Fruit fly (Drosophila melanogaster) whole organism, embryonic: ENCODE measurements around the gene CG33703.
A peak's percentile ranks its signal among the peaks of the same experiment; 100 is the strongest.

Experiments
- Antp ChIP-seq: fragments of 200-800 bp; sonication (Bioruptor generic); optimal IDR thresholded peaks from 3 replicates; lab custom pipeline; 2016; ENCODE audit warnings: missing biosample characterization, missing genetic modification characterization
- Atf-2 ChIP-seq: fragments of 200-800 bp; sonication (Bioruptor generic); optimal IDR thresholded peaks from 2 replicates; lab custom pipeline; 2016; ENCODE audit warnings: missing biosample characterization, missing genetic modification characterization
- BEAF-32 ChIP-seq: fragments of 200-800 bp; sonication (Bioruptor generic); optimal IDR thresholded peaks from 3 replicates; lab custom pipeline; 2017; ENCODE audit warnings: missing biosample characterization, missing genetic modification characterization, mild to moderate bottlenecking, moderate library complexity, missing genetic modification reagents
- CG1024 ChIP-seq: fragments of 200-800 bp; sonication (Bioruptor generic); IDR thresholded peaks from 2 replicates; pipeline ENCODE4 v1.3.6; 2022; ENCODE audit warnings: missing biosample characterization, missing genetic modification characterization
- CG10959 ChIP-seq: fragments of 200-800 bp; sonication (Bioruptor generic); IDR thresholded peaks from 2 replicates; pipeline ENCODE4 v1.3.6; 2022; ENCODE audit warnings: missing biosample characterization, missing genetic modification characterization
- CG12219 ChIP-seq: fragments of 200-800 bp; sonication (Bioruptor generic); optimal IDR thresholded peaks from 3 replicates; lab custom pipeline; 2018; ENCODE audit warnings: missing biosample characterization, mild to moderate bottlenecking, missing genetic modification characterization
- CG1233 ChIP-seq: fragments of 200-800 bp; sonication (Bioruptor generic); optimal IDR thresholded peaks from 4 replicates; lab custom pipeline; 2018; ENCODE audit warnings: missing biosample characterization, mild to moderate bottlenecking, missing genetic modification characterization
- CG13123 ChIP-seq: fragments of 200-800 bp; sonication (Bioruptor generic); optimal IDR thresholded peaks from 2 replicates; lab custom pipeline; 2016; ENCODE audit warnings: missing biosample characterization, missing genetic modification characterization
- CG13424 ChIP-seq: fragments of 200-800 bp; sonication (Bioruptor generic); optimal IDR thresholded peaks from 2 replicates; lab custom pipeline; 2019; ENCODE audit warnings: missing biosample characterization, mild to moderate bottlenecking, missing genetic modification characterization, moderate library complexity
- CG14441 ChIP-seq: fragments of 200-800 bp; sonication (Bioruptor generic); IDR thresholded peaks from 2 replicates; pipeline ENCODE4 v1.3.6; 2022; ENCODE audit warnings: missing biosample characterization, missing genetic modification characterization
- CG16779 ChIP-seq: fragments of 200-800 bp; sonication (Bioruptor generic); IDR thresholded peaks from 2 replicates; pipeline ENCODE4 v1.3.6; 2022; ENCODE audit warnings: missing biosample characterization, missing genetic modification characterization
- CG16815 ChIP-seq: fragments of 200-800 bp; sonication (Bioruptor generic); optimal IDR thresholded peaks from 3 replicates; lab custom pipeline; 2017; ENCODE audit warnings: missing biosample characterization, mild to moderate bottlenecking, missing genetic modification characterization
- CG17829 ChIP-seq: fragments of 200-800 bp; optimal IDR thresholded peaks from 2 replicates; lab custom pipeline; 2019; ENCODE audit warnings: missing biosample characterization, mild to moderate bottlenecking, missing genetic modification characterization, moderate library complexity
- CG17912 ChIP-seq: fragments of 200-800 bp; sonication (Bioruptor generic); optimal IDR thresholded peaks from 2 replicates; lab custom pipeline; 2018; ENCODE audit warnings: missing biosample characterization, mild to moderate bottlenecking, missing genetic modification characterization
- CG1792 ChIP-seq: fragments of 200-800 bp; sonication (Bioruptor generic); optimal IDR thresholded peaks from 2 replicates; lab custom pipeline; 2016; ENCODE audit warnings: missing biosample characterization, missing genetic modification characterization
- CG30020 ChIP-seq: fragments of 200-800 bp; optimal IDR thresholded peaks from 2 replicates; lab custom pipeline; 2019; ENCODE audit warnings: missing biosample characterization, mild to moderate bottlenecking, missing genetic modification characterization, moderate library complexity
- CG30403 ChIP-seq: fragments of 200-800 bp; sonication (Bioruptor generic); optimal IDR thresholded peaks from 3 replicates; lab custom pipeline; 2016; ENCODE audit warnings: missing biosample characterization, missing genetic modification characterization
- CG30431 ChIP-seq: fragments of 200-800 bp; sonication (Bioruptor generic); optimal IDR thresholded peaks from 2 replicates; lab custom pipeline; 2017; ENCODE audit warnings: missing biosample characterization, missing genetic modification characterization
- CG31441 ChIP-seq: fragments of 200-800 bp; sonication (Bioruptor generic); IDR thresholded peaks from 2 replicates; pipeline ENCODE4 v1.3.6; 2022; ENCODE audit warnings: missing biosample characterization, missing genetic modification characterization
- CG3995 ChIP-seq: fragments of 200-800 bp; sonication (Bioruptor generic); optimal IDR thresholded peaks from 3 replicates; lab custom pipeline; 2016; ENCODE audit warnings: missing biosample characterization, missing genetic modification characterization
- CG7271 ChIP-seq: fragments of 200-800 bp; sonication (Bioruptor generic); optimal IDR thresholded peaks from 2 replicates; lab custom pipeline; 2018; ENCODE audit warnings: missing biosample characterization, mild to moderate bottlenecking, missing genetic modification characterization, moderate library complexity
- CG8290 ChIP-seq, 3 experiments: fragments of 200-800 bp; sonication (Bioruptor generic); optimal IDR thresholded peaks; 2 replicates each; lab custom pipeline; 2016 to 2019; ENCODE audit warnings: missing biosample characterization in 3 of 3, missing genetic modification characterization in 3 of 3, mild to moderate bottlenecking in 2 of 3, moderate library complexity in 1 of 3
- Dll ChIP-seq: fragments of 200-800 bp; sonication (Bioruptor generic); IDR thresholded peaks from 4 replicates; pipeline ENCODE4 v1.3.6; 2022; ENCODE audit warnings: missing biosample characterization, missing genetic modification characterization; ENCODE audit not compliant: partially characterized antibody
- E2f2 ChIP-seq: fragments of 200-800 bp; sonication (Bioruptor generic); IDR thresholded peaks from 2 replicates; pipeline ENCODE4 v1.3.6; 2022; ENCODE audit warnings: missing biosample characterization, missing genetic modification characterization
- Elba2 ChIP-seq: fragments of 200-800 bp; sonication (Bioruptor generic); optimal IDR thresholded peaks from 3 replicates; lab custom pipeline; 2016; ENCODE audit warnings: missing biosample characterization, missing genetic modification characterization
- Hand ChIP-seq: fragments of 200-800 bp; sonication (Bioruptor generic); optimal IDR thresholded peaks from 2 replicates; lab custom pipeline; 2017; ENCODE audit warnings: mild to moderate bottlenecking, missing biosample characterization, missing genetic modification reagents, missing genetic modification characterization
- Hr78 ChIP-seq, 2 experiments: fragments of 200-800 bp in 1 of 2; fragments of >200 bp in 1 of 2; sonication (Bioruptor generic) in 1 of 2; optimal IDR thresholded peaks; 2 replicates each; lab custom pipeline; 2017 to 2019; ENCODE audit warnings: missing biosample characterization in 2 of 2, missing genetic modification characterization in 2 of 2, mild to moderate bottlenecking in 1 of 2, moderate library complexity in 1 of 2
- Kr ChIP-seq: fragments of 200-800 bp; sonication (Bioruptor generic); optimal IDR thresholded peaks from 2 replicates; lab custom pipeline; 2017; ENCODE audit warnings: missing biosample characterization, mild to moderate bottlenecking, missing genetic modification characterization
- MBD-R2 ChIP-seq: fragments of 200-800 bp; sonication (Bioruptor generic); IDR thresholded peaks from 2 replicates; pipeline ENCODE4 v1.3.6; 2022; ENCODE audit warnings: missing biosample characterization, missing genetic modification characterization
- Meics ChIP-seq: fragments of 200-800 bp; sonication (Bioruptor generic); optimal IDR thresholded peaks from 2 replicates; lab custom pipeline; 2017; ENCODE audit warnings: missing biosample characterization, mild to moderate bottlenecking, missing genetic modification characterization
- Mrtf ChIP-seq: fragments of 200-800 bp; sonication (Bioruptor generic); IDR thresholded peaks from 3 replicates; pipeline ENCODE4 v1.3.6; 2022; ENCODE audit warnings: missing biosample characterization, missing genetic modification characterization
- Rx ChIP-seq: fragments of 200-800 bp; sonication (Bioruptor generic); IDR thresholded peaks from 2 replicates; pipeline ENCODE4 v1.3.6; 2022; ENCODE audit warnings: missing biosample characterization, missing genetic modification characterization
- Sin3A ChIP-seq: fragments of >200 bp; optimal IDR thresholded peaks from 2 replicates; lab custom pipeline; 2018
- Six4 ChIP-seq: fragments of 200-800 bp; sonication (Bioruptor generic); optimal IDR thresholded peaks from 2 replicates; lab custom pipeline; 2016; ENCODE audit warnings: missing biosample characterization, missing genetic modification characterization
- Xrp1 ChIP-seq: fragments of 200-800 bp; sonication (Bioruptor generic); IDR thresholded peaks from 2 replicates; pipeline ENCODE4 v1.3.6; 2022; ENCODE audit warnings: missing biosample characterization, missing genetic modification characterization
- br ChIP-seq: fragments of >200 bp; optimal IDR thresholded peaks from 2 replicates; lab custom pipeline; 2017
- cato ChIP-seq: fragments of 200-800 bp; sonication (Bioruptor generic); optimal IDR thresholded peaks from 2 replicates; lab custom pipeline; 2016; ENCODE audit warnings: missing biosample characterization, missing genetic modification characterization, borderline replicate concordance
- ewg ChIP-seq: fragments of 200-800 bp; sonication (Bioruptor generic); optimal IDR thresholded peaks from 3 replicates; lab custom pipeline; 2017; ENCODE audit warnings: mild to moderate bottlenecking, missing biosample characterization, missing genetic modification reagents, missing genetic modification characterization
- fru ChIP-seq: fragments of >200 bp; optimal IDR thresholded peaks from 2 replicates; lab custom pipeline; 2017
- her ChIP-seq: fragments of 200-800 bp; sonication (Bioruptor generic); optimal IDR thresholded peaks from 2 replicates; lab custom pipeline; 2016; ENCODE audit warnings: missing biosample characterization, missing genetic modification characterization
- ind ChIP-seq: fragments of 200-800 bp; sonication (Bioruptor generic); optimal IDR thresholded peaks from 3 replicates; lab custom pipeline; 2016; ENCODE audit warnings: missing biosample characterization, missing genetic modification characterization
- kni ChIP-seq: fragments of 200-800 bp; sonication (Bioruptor generic); optimal IDR thresholded peaks from 3 replicates; lab custom pipeline; 2017; ENCODE audit warnings: mild to moderate bottlenecking, missing biosample characterization, missing genetic modification reagents, missing genetic modification characterization
- lab ChIP-seq: fragments of 200-800 bp; sonication (Bioruptor generic); optimal IDR thresholded peaks from 3 replicates; lab custom pipeline; 2017; ENCODE audit warnings: missing biosample characterization, missing genetic modification characterization, mild to moderate bottlenecking, moderate library complexity, missing genetic modification reagents
- nau ChIP-seq: fragments of 200-800 bp; sonication (Bioruptor generic); optimal IDR thresholded peaks from 3 replicates; lab custom pipeline; 2017; ENCODE audit warnings: missing biosample characterization, mild to moderate bottlenecking, missing genetic modification characterization, missing genetic modification reagents
- p53 ChIP-seq: fragments of 200-800 bp; sonication (Bioruptor generic); optimal IDR thresholded peaks from 2 replicates; lab custom pipeline; 2016; ENCODE audit warnings: missing biosample characterization, missing genetic modification characterization
- sd ChIP-seq: fragments of 200-800 bp; sonication (Bioruptor generic); optimal IDR thresholded peaks from 3 replicates; lab custom pipeline; 2018; ENCODE audit warnings: missing biosample characterization, mild to moderate bottlenecking, missing genetic modification characterization, moderate library complexity
- slbo ChIP-seq: fragments of 200-800 bp; sonication (Bioruptor generic); IDR thresholded peaks from 2 replicates; pipeline ENCODE4 v1.3.6; 2022; ENCODE audit warnings: missing biosample characterization, missing genetic modification characterization
- trem ChIP-seq: fragments of 200-800 bp; optimal IDR thresholded peaks from 3 replicates; lab custom pipeline; 2019; ENCODE audit warnings: missing biosample characterization, mild to moderate bottlenecking, missing genetic modification characterization, moderate library complexity
- vvl ChIP-seq: fragments of 200-800 bp; sonication (Bioruptor generic); IDR thresholded peaks from 2 replicates; pipeline ENCODE4 v1.3.6; 2022; ENCODE audit warnings: missing biosample characterization, missing genetic modification characterization
- z ChIP-seq: fragments of 200-800 bp; sonication (Bioruptor generic); IDR thresholded peaks from 3 replicates; pipeline ENCODE4 v1.3.6; 2022; ENCODE audit warnings: missing biosample characterization, missing genetic modification characterization
- zen ChIP-seq: fragments of 200-800 bp; sonication (Bioruptor generic); optimal IDR thresholded peaks from 3 replicates; lab custom pipeline; 2018; ENCODE audit warnings: missing biosample characterization, mild to moderate bottlenecking, missing genetic modification characterization, moderate library complexity
- zfh1 ChIP-seq: fragments of 200-800 bp; sonication (Bioruptor generic); IDR thresholded peaks from 3 replicates; pipeline ENCODE4 v1.3.6; 2022; ENCODE audit warnings: missing biosample characterization, missing genetic modification characterization

Gene CG33703

dm6 chr3L:9476829-9477228, 35.6 kb downstream of the CG33703 start, which contains the start of the genes Uch-L5 and Jarid2 (continued):
- TF ChIP-seq kni (GFP tag; lab: Kevin White, UChicago) (peak; percentile 14), CG1792 (GFP tag; lab: Kevin White, UChicago) (no peak), Mrtf (GFP tag; lab: Robert Waterston, UW) (no peak), Sin3A (lab: Kevin White, UChicago) (peak; percentile 79), CG16779 (no peak), Hand (no peak), CG8290 (GFP tag; optimal IDR thresholded peaks at IDR 0.05; lab: Kevin White, UChicago) (no peak), CG8290 (tag; optimal IDR thresholded peaks at IDR 0.05; lab: Kevin White, UChicago) (no peak), MBD-R2 (peak; percentile 95), CG14441 (0 out of 2 replicates have a peak, but pooled peaks have one; percentile 12), CG31441 (GFP tag; lab: Robert Waterston, UW) (no peak), CG1024 (GFP tag; lab: Robert Waterston, UW) (no peak), CG7271 (tag; lab: Kevin White, UChicago) (peak; percentile 48), zen (tag; lab: Kevin White, UChicago) (peak; percentile 38), fru (lab: Kevin White, UChicago) (no peak), CG16815 (no peak), CG12219 (GFP tag; lab: Kevin White, UChicago) (no peak), nau (GFP tag; lab: Kevin White, UChicago) (no peak), BEAF-32 (GFP tag; lab: Kevin White, UChicago) (peak; percentile 50), CG3995 (GFP tag; lab: Kevin White, UChicago) (peak; percentile 45), br (no peak), lab (peak; percentile 65), ind (peak; percentile 63), CG30403 (GFP tag; lab: Kevin White, UChicago) (peak; percentile 51), CG13424 (tag; lab: Kevin White, UChicago) (peak; percentile 36), E2f2 (GFP tag; lab: Robert Waterston, UW) (peak; percentile 60), Elba2 (GFP tag; lab: Kevin White, UChicago) (peak; percentile 11), Antp (peak; percentile 78), Hr78 (GFP tag; optimal IDR thresholded peaks at IDR 0.05; lab: Kevin White, UChicago) (no peak), CG1233 (GFP tag; lab: Kevin White, UChicago) (peak; percentile 23), Meics (GFP tag; lab: Kevin White, UChicago) (peak; percentile 57), z (GFP tag; lab: Robert Waterston, UW) (no peak), Dll (GFP tag; lab: Robert Waterston, UW) (0 out of 4 replicates have a peak, but pooled peaks have one; percentile 24), CG13123 (GFP tag; lab: Kevin White, UChicago) (peak; percentile 41), CG30431 (GFP tag; lab: Kevin White, UChicago) (no peak), Rx (GFP tag; lab: Robert Waterston, UW) (peak; percentile 43; the same call in 1 of the 2 replicates), CG10959 (no peak), CG17912 (GFP tag; lab: Kevin White, UChicago) (peak; percentile 46), trem (tag; lab: Kevin White, UChicago) (peak; percentile 82), CG30020 (tag; lab: Kevin White, UChicago) (peak; percentile 43), cato (GFP tag; lab: Kevin White, UChicago) (no peak), vvl (GFP tag; lab: Robert Waterston, UW) (peak; percentile 55), Kr (GFP tag; lab: Kevin White, UChicago) (no peak), Six4 (GFP tag; lab: Kevin White, UChicago) (no peak), her (GFP tag; lab: Kevin White, UChicago) (peak; percentile 79), Atf-2 (GFP tag; lab: Kevin White, UChicago) (peak; percentile 9), sd (tag; lab: Kevin White, UChicago) (no peak), zfh1 (GFP tag; lab: Robert Waterston, UW) (no peak), ewg (GFP tag; lab: Kevin White, UChicago) (peak; percentile 49), CG17829 (peak; percentile 72), Xrp1 (peak; percentile 47; the same call in 1 of the 2 replicates), p53 (GFP tag; lab: Kevin White, UChicago) (peak; percentile 55), slbo (peak; percentile 68)
